Worm (Caenorhabditis elegans) whole organism, L2 larva: ENCODE results near the gene C35A11.2.

Experiments used
- C34F6.9 ChIP-seq: fragments of 150-350 bp; optimal IDR thresholded peaks from 2 replicates; lab custom pipeline; 2014; ENCODE audit warnings: missing biosample characterization, missing genetic modification characterization
- F13H6.1 ChIP-seq: sonication (generic microtip); optimal IDR thresholded peaks from 2 replicates; lab custom pipeline; 2016; ENCODE audit warnings: missing genetic modification characterization, missing compliant biosample characterization
- R02D3.7 ChIP-seq: fragments of 150-350 bp; optimal IDR thresholded peaks from 2 replicates; lab custom pipeline; 2014; ENCODE audit warnings: missing biosample characterization, missing genetic modification characterization
- Y55F3AM.14 ChIP-seq: fragments of 200-800 bp; sonication (Bioruptor generic); optimal IDR thresholded peaks from 2 replicates; lab custom pipeline; 2018; ENCODE audit warnings: mild to moderate bottlenecking, missing genetic modification characterization, missing compliant biosample characterization
- alr-1 ChIP-seq: fragments of 150-350 bp; optimal IDR thresholded peaks from 2 replicates; lab custom pipeline; 2014; ENCODE audit warnings: missing biosample characterization, missing genetic modification characterization
- aly-2 ChIP-seq: fragments of 150-350 bp; optimal IDR thresholded peaks from 2 replicates; lab custom pipeline; 2014; ENCODE audit warnings: missing biosample characterization, missing genetic modification characterization
- blmp-1 ChIP-seq: sonication (generic microtip); optimal IDR thresholded peaks from 2 replicates; lab custom pipeline; 2017; ENCODE audit warnings: missing genetic modification characterization, mild to moderate bottlenecking, missing compliant biosample characterization, antibody characterized with exemption, moderate library complexity; ENCODE audit not compliant: insufficient read depth
- ceh-16 ChIP-seq: fragments of 150-350 bp; optimal IDR thresholded peaks from 2 replicates; lab custom pipeline; 2014; ENCODE audit warnings: missing biosample characterization, missing genetic modification characterization
- crh-2 ChIP-seq: sonication (generic microtip); optimal IDR thresholded peaks from 2 replicates; lab custom pipeline; 2017; ENCODE audit warnings: missing biosample characterization, missing genetic modification characterization
- dmd-4 ChIP-seq: sonication (generic microtip); optimal IDR thresholded peaks from 2 replicates; lab custom pipeline; 2017; ENCODE audit warnings: missing biosample characterization, missing genetic modification characterization
- egl-27 ChIP-seq: sonication (generic microtip); optimal IDR thresholded peaks from 3 replicates; lab custom pipeline; 2017; ENCODE audit warnings: missing biosample characterization, missing genetic modification reagents, missing genetic modification characterization
- elt-3 ChIP-seq: sonication (generic microtip); optimal IDR thresholded peaks from 2 replicates; lab custom pipeline; 2017; ENCODE audit warnings: missing biosample characterization, missing genetic modification characterization
- gmeb-1 ChIP-seq: fragments of 150-350 bp; optimal IDR thresholded peaks from 2 replicates; lab custom pipeline; 2014; ENCODE audit warnings: missing biosample characterization, missing genetic modification characterization
- lin-11 ChIP-seq: fragments of 150-350 bp; sonication (generic microtip); optimal IDR thresholded peaks from 2 replicates; lab custom pipeline; 2014; ENCODE audit warnings: missing biosample characterization, missing genetic modification characterization, inconsistent platforms, mixed read lengths
- lsy-2 ChIP-seq, 2 experiments: fragments of 150-350 bp in 1 of 2; sonication (generic microtip) in 1 of 2; optimal IDR thresholded peaks; 2 replicates each; lab custom pipeline; 2014 to 2017; ENCODE audit warnings: missing biosample characterization in 2 of 2, missing genetic modification characterization in 2 of 2
- mab-5 ChIP-seq: fragments of 150-350 bp; optimal IDR thresholded peaks from 2 replicates; lab custom pipeline; 2014; ENCODE audit warnings: missing biosample characterization, missing genetic modification characterization
- mbf-1 ChIP-seq: sonication (generic microtip); optimal IDR thresholded peaks from 2 replicates; lab custom pipeline; 2017; ENCODE audit warnings: missing biosample characterization, missing genetic modification characterization
- mdl-1 ChIP-seq, 2 experiments: fragments of 150-350 bp in 1 of 2; sonication (generic microtip) in 1 of 2; optimal IDR thresholded peaks; 2 replicates each; lab custom pipeline; 2017; ENCODE audit warnings: missing biosample characterization in 2 of 2, missing genetic modification characterization in 2 of 2
- nhr-10 ChIP-seq: sonication (generic microtip); optimal IDR thresholded peaks from 2 replicates; lab custom pipeline; 2017; ENCODE audit warnings: missing biosample characterization, missing genetic modification characterization
- nhr-11 ChIP-seq: fragments of 150-350 bp; optimal IDR thresholded peaks from 2 replicates; lab custom pipeline; 2014; ENCODE audit warnings: missing biosample characterization, missing genetic modification characterization
- nhr-12 ChIP-seq: fragments of 150-350 bp; optimal IDR thresholded peaks from 2 replicates; lab custom pipeline; 2014; ENCODE audit warnings: missing biosample characterization, missing genetic modification characterization
- nhr-21 ChIP-seq: fragments of 150-350 bp; optimal IDR thresholded peaks from 2 replicates; lab custom pipeline; 2014; ENCODE audit warnings: missing biosample characterization, missing genetic modification characterization
- nhr-23 ChIP-seq: fragments of 150-350 bp; optimal IDR thresholded peaks from 2 replicates; lab custom pipeline; 2014; ENCODE audit warnings: missing biosample characterization, missing genetic modification reagents, missing genetic modification characterization
- nhr-237 ChIP-seq: fragments of 150-350 bp; optimal IDR thresholded peaks from 2 replicates; lab custom pipeline; 2014; ENCODE audit warnings: missing biosample characterization, missing genetic modification characterization
- nhr-25 ChIP-seq: fragments of 150-350 bp; sonication (generic microtip); optimal IDR thresholded peaks from 3 replicates; lab custom pipeline; 2014; ENCODE audit warnings: missing biosample characterization, missing genetic modification characterization
- nhr-6 ChIP-seq: fragments of 150-350 bp; optimal IDR thresholded peaks from 2 replicates; lab custom pipeline; 2014; ENCODE audit warnings: missing biosample characterization, missing genetic modification characterization
- nhr-77 ChIP-seq: fragments of 150-350 bp; optimal IDR thresholded peaks from 2 replicates; lab custom pipeline; 2014; ENCODE audit warnings: missing biosample characterization, missing genetic modification characterization
- peb-1 ChIP-seq: fragments of 150-350 bp; optimal IDR thresholded peaks from 2 replicates; lab custom pipeline; 2014; ENCODE audit warnings: missing biosample characterization, missing genetic modification characterization
- sem-4 ChIP-seq: fragments of 150-350 bp; optimal IDR thresholded peaks from 2 replicates; lab custom pipeline; 2014; ENCODE audit warnings: missing biosample characterization, missing genetic modification reagents, missing genetic modification characterization
- skn-1 ChIP-seq: sonication (generic microtip); optimal IDR thresholded peaks from 2 replicates; lab custom pipeline; 2017; ENCODE audit warnings: missing biosample characterization, missing genetic modification characterization
- sma-3 ChIP-seq: sonication (generic microtip); optimal IDR thresholded peaks from 2 replicates; lab custom pipeline; 2016; ENCODE audit warnings: missing genetic modification reagents, missing genetic modification characterization, missing compliant biosample characterization
- sma-9 ChIP-seq, 2 experiments: fragments of 150-350 bp in 1 of 2; sonication (generic microtip) in 1 of 2; optimal IDR thresholded peaks; 2 replicates each; lab custom pipeline; 2014 to 2016; ENCODE audit warnings: missing genetic modification characterization in 2 of 2, mild to moderate bottlenecking in 1 of 2, missing biosample characterization in 1 of 2, missing compliant biosample characterization in 1 of 2, missing genetic modification reagents in 1 of 2, moderate library complexity in 1 of 2
- snpc-4 ChIP-seq: fragments of 150-350 bp; optimal IDR thresholded peaks from 2 replicates; lab custom pipeline; 2014; ENCODE audit warnings: missing biosample characterization, missing genetic modification characterization
- unc-39 ChIP-seq: fragments of 150-350 bp; optimal IDR thresholded peaks from 2 replicates; lab custom pipeline; 2014; ENCODE audit warnings: missing biosample characterization, missing genetic modification characterization
- unc-55 ChIP-seq: fragments of 150-350 bp; sonication (generic microtip); optimal IDR thresholded peaks from 3 replicates; lab custom pipeline; 2014; ENCODE audit warnings: missing biosample characterization, missing genetic modification reagents, missing genetic modification characterization
- unc-62 ChIP-seq: fragments of 150-350 bp; optimal IDR thresholded peaks from 2 replicates; lab custom pipeline; 2014; ENCODE audit warnings: missing biosample characterization, missing genetic modification reagents, missing genetic modification characterization
- zag-1 ChIP-seq: fragments of 150-350 bp; optimal IDR thresholded peaks from 2 replicates; lab custom pipeline; 2014; ENCODE audit warnings: missing biosample characterization, missing genetic modification characterization
- ztf-11 ChIP-seq: sonication (generic microtip); optimal IDR thresholded peaks from 2 replicates; lab custom pipeline; 2017; ENCODE audit warnings: missing biosample characterization, missing genetic modification characterization
- ztf-4 ChIP-seq: fragments of 150-350 bp; optimal IDR thresholded peaks from 2 replicates; lab custom pipeline; 2014; ENCODE audit warnings: missing biosample characterization, missing genetic modification characterization

The C35A11.2 gene

ce11 chrV:5385914-5386493 lies at the start of gene C35A11.2:
TSS of gene C35A11.2 (plus strand) at chrV:5386299.
- TF ChIP-seq nhr-10 (tag; lab: Kevin White, UChicago) (no peak), ceh-16 (tag; lab: Kevin White, UChicago) (no peak), nhr-23 (tag; lab: Kevin White, UChicago) (no peak), mab-5 (tag; lab: Kevin White, UChicago) (no peak), nhr-237 (tag; lab: Kevin White, UChicago) (no peak), nhr-21 (tag; lab: Kevin White, UChicago) (peak; percentile 18), alr-1 (tag; lab: Kevin White, UChicago) (no peak), blmp-1 (tag; lab: Kevin White, UChicago) (peak; percentile 80), lin-11 (tag; lab: Kevin White, UChicago) (no peak)

- no peak for TF ChIP-seq sma-3 (GFP tag; lab: Kevin White, UChicago)
- no peak for TF ChIP-seq unc-55 (GFP tag; lab: Kevin White, UChicago)
- TF ChIP-seq mab-5 (tag; lab: Kevin White, UChicago), result no peak
- TF ChIP-seq nhr-10 (tag; lab: Kevin White, UChicago), result no peak
- no peak for TF ChIP-seq Y55F3AM.14
- no peak for TF ChIP-seq gmeb-1 (tag; lab: Kevin White, UChicago)
- TF ChIP-seq unc-62 (GFP tag; lab: Kevin White, UChicago), result no peak
- no peak for TF ChIP-seq ztf-11
- no peak for TF ChIP-seq lsy-2 (tag; optimal IDR thresholded peaks at IDR 0.05; lab: Kevin White, UChicago)
- TF ChIP-seq mdl-1 (tag; optimal IDR thresholded peaks at IDR 0.05; lab: Kevin White, UChicago), result no peak
- TF ChIP-seq mbf-1 (tag; lab: Kevin White, UChicago), result no peak
- TF ChIP-seq egl-27 (tag; lab: Kevin White, UChicago), result no peak
- no peak for TF ChIP-seq F13H6.1 (tag; lab: Kevin White, UChicago)
- no peak for TF ChIP-seq nhr-11 (tag; lab: Kevin White, UChicago)
These were observed 49.2 kb upstream of the C35A11.2 start, which contains the start of gene srg-29 for ce11 chrV:5336884-5337283. TSS of gene srg-29 (plus strand) at chrV:5337184.

DNA sequence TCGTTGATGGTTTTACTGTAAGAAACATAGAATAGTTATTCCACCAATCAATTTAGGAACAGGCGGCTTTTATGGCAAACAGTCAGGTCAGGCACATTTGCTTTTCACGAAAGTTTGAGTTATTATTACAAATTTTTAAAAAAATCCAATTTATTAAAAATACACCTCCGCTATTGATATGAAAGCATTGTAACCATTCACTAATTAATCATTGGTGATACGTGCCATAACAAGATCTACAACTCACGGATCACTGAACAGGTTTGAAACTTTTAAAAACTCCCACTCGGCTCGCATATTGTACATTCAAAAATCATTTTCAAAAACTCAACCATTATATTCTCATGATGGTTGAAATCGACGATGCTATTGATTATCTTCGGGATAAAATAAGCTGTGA lies 46.6 kb upstream of the C35A11.2 start, which contains the start of gene srg-27:
Gene srg-27, plus strand, starts transcription at position 301 of the 400 bp plus-strand sequence.
- no peak for TF ChIP-seq R02D3.7 (tag; lab: Kevin White, UChicago)
- TF ChIP-seq sma-9 (GFP tag; optimal IDR thresholded peaks at IDR 0.05; lab: Kevin White, UChicago), result no peak
- TF ChIP-seq sma-9 (tag; optimal IDR thresholded peaks at IDR 0.05; lab: Kevin White, UChicago), result no peak
- no peak for TF ChIP-seq lin-11 (tag; lab: Kevin White, UChicago)
- no peak for TF ChIP-seq nhr-77 (tag; lab: Kevin White, UChicago)
- no peak for TF ChIP-seq aly-2 (tag; lab: Kevin White, UChicago)
- TF ChIP-seq peb-1, result no peak
- TF ChIP-seq C34F6.9 (tag; lab: Kevin White, UChicago), result no peak
- no peak for TF ChIP-seq sem-4 (tag; lab: Kevin White, UChicago)
- TF ChIP-seq dmd-4 (tag; lab: Kevin White, UChicago), result no peak
- TF ChIP-seq mbf-1 (tag; lab: Kevin White, UChicago), result no peak
- no peak for TF ChIP-seq mab-5 (tag; lab: Kevin White, UChicago)
- TF ChIP-seq unc-39 (tag; lab: Kevin White, UChicago), result no peak
- TF ChIP-seq ztf-4, result no peak
- no peak for TF ChIP-seq alr-1 (tag; lab: Kevin White, UChicago)
- TF ChIP-seq snpc-4 (tag; lab: Kevin White, UChicago), result no peak

DNA sequence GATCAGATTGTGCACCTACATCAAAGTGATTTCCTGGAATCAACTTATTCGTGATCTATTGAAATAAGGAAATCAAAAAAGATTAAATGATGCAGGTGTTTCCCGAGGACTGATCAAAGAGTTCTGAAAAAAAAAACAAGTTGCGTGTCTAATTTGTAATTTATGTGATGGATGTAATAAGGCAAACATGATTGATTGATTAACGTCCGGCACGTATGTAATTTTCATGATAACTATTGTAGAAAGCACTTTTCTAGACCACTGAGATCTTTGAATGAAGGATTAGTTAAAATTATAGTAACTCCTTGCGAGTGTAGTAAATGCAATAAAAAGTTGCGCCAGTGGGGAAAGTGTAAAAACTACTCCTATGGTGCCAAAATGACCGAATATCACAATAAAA lies 40.7 kb upstream of the C35A11.2 start, which contains the start of gene srg-25:
Gene srg-25, minus strand, starts transcription at position 101 of the 400 bp plus-strand sequence.
- TF ChIP-seq alr-1 (tag; lab: Kevin White, UChicago) (no peak), Y55F3AM.14 (no peak), nhr-11 (tag; lab: Kevin White, UChicago) (no peak), R02D3.7 (tag; lab: Kevin White, UChicago) (no peak), C34F6.9 (tag; lab: Kevin White, UChicago) (no peak), zag-1 (tag; lab: Kevin White, UChicago) (no peak), mab-5 (tag; lab: Kevin White, UChicago) (no peak), skn-1 (tag; lab: Kevin White, UChicago) (no peak), elt-3 (tag; lab: Kevin White, UChicago) (no peak), crh-2 (tag; lab: Kevin White, UChicago) (no peak), mdl-1 (tag; optimal IDR thresholded peaks at IDR 0.05; lab: Kevin White, UChicago) (no peak), nhr-25 (no peak), snpc-4 (tag; lab: Kevin White, UChicago) (no peak), unc-39 (tag; lab: Kevin White, UChicago) (no peak), nhr-77 (tag; lab: Kevin White, UChicago) (no peak), gmeb-1 (tag; lab: Kevin White, UChicago) (no peak), nhr-12 (no peak), ztf-4 (no peak), nhr-6 (tag; lab: Kevin White, UChicago) (no peak)
